Fruit fly (Drosophila melanogaster) whole organism, embryonic: Measurements from ENCODE around the gene CG14367.

ENCODE experiments used
- Asciz ChIP-seq: fragments of 200-800 bp; sonication (Bioruptor generic); optimal IDR thresholded peaks from 2 replicates; lab custom pipeline; 2017; ENCODE audit warnings: missing biosample characterization, mild to moderate bottlenecking, missing genetic modification characterization, missing genetic modification reagents
- Atf3 ChIP-seq: fragments of 200-800 bp; sonication (Bioruptor generic); optimal IDR thresholded peaks from 3 replicates; lab custom pipeline; 2016; ENCODE audit warnings: missing biosample characterization, missing genetic modification characterization
- BtbVII ChIP-seq: fragments of 200-800 bp; sonication (Bioruptor generic); optimal IDR thresholded peaks from 3 replicates; lab custom pipeline; 2017; ENCODE audit warnings: missing biosample characterization, mild to moderate bottlenecking, missing genetic modification characterization
- C15 ChIP-seq: fragments of 200-800 bp; sonication (Bioruptor generic); IDR thresholded peaks from 3 replicates; pipeline ENCODE4 v1.3.6; 2022; ENCODE audit warnings: missing biosample characterization, missing genetic modification characterization
- CG1024 ChIP-seq: fragments of 200-800 bp; sonication (Bioruptor generic); IDR thresholded peaks from 2 replicates; pipeline ENCODE4 v1.3.6; 2022; ENCODE audit warnings: missing biosample characterization, missing genetic modification characterization
- CG11696 ChIP-seq: fragments of 200-800 bp; sonication (Bioruptor generic); IDR thresholded peaks from 2 replicates; pipeline ENCODE4 v1.3.6; 2022; ENCODE audit warnings: missing biosample characterization, missing genetic modification characterization
- CG12104 ChIP-seq: fragments of 200-800 bp; sonication (Bioruptor generic); optimal IDR thresholded peaks from 3 replicates; lab custom pipeline; 2016; ENCODE audit warnings: missing biosample characterization, missing genetic modification characterization
- CG12236 ChIP-seq: fragments of 200-800 bp; sonication (Bioruptor generic); optimal IDR thresholded peaks from 2 replicates; lab custom pipeline; 2016; ENCODE audit warnings: missing biosample characterization, missing genetic modification characterization
- CG12299 ChIP-seq: fragments of 200-800 bp; sonication (Bioruptor generic); optimal IDR thresholded peaks from 2 replicates; lab custom pipeline; 2018; ENCODE audit warnings: missing biosample characterization, mild to moderate bottlenecking, missing genetic modification characterization
- CG12659 ChIP-seq: fragments of 200-800 bp; sonication (Bioruptor generic); optimal IDR thresholded peaks from 3 replicates; lab custom pipeline; 2017; ENCODE audit warnings: mild to moderate bottlenecking, missing biosample characterization, missing genetic modification reagents, missing genetic modification characterization
- CG12744 ChIP-seq: fragments of 200-800 bp; sonication (Bioruptor generic); optimal IDR thresholded peaks from 2 replicates; lab custom pipeline; 2016; ENCODE audit warnings: missing biosample characterization, missing genetic modification characterization
- CG1603 ChIP-seq: fragments of 200-800 bp; sonication (Bioruptor generic); optimal IDR thresholded peaks from 2 replicates; lab custom pipeline; 2019; ENCODE audit warnings: missing biosample characterization, mild to moderate bottlenecking, missing genetic modification characterization, moderate library complexity
- CG16813 ChIP-seq: fragments of 200-800 bp; sonication (Bioruptor generic); IDR thresholded peaks from 3 replicates; pipeline ENCODE4 v1.3.6; 2022; ENCODE audit warnings: missing biosample characterization, missing genetic modification characterization; ENCODE audit not compliant: partially characterized antibody
- CG17568 ChIP-seq: fragments of 200-800 bp; sonication (Bioruptor generic); optimal IDR thresholded peaks from 2 replicates; lab custom pipeline; 2018; ENCODE audit warnings: missing biosample characterization, mild to moderate bottlenecking, missing genetic modification characterization, moderate library complexity
- CG17612 ChIP-seq: fragments of 200-800 bp; sonication (Bioruptor generic); IDR thresholded peaks from 2 replicates; pipeline ENCODE4 v1.3.6; 2022; ENCODE audit warnings: missing biosample characterization, missing genetic modification characterization
- CG2129 ChIP-seq: fragments of 200-800 bp; sonication (Bioruptor generic); IDR thresholded peaks from 2 replicates; pipeline ENCODE4 v1.3.6; 2022; ENCODE audit warnings: missing biosample characterization, missing genetic modification characterization; ENCODE audit not compliant: partially characterized antibody
- CG2202 ChIP-seq: fragments of 200-800 bp; sonication (Bioruptor generic); optimal IDR thresholded peaks from 2 replicates; lab custom pipeline; 2018; ENCODE audit warnings: missing biosample characterization, mild to moderate bottlenecking, missing genetic modification characterization
- CG32532 ChIP-seq: fragments of 200-800 bp; sonication (Bioruptor generic); IDR thresholded peaks from 2 replicates; pipeline ENCODE4 v1.3.6; 2022; ENCODE audit warnings: missing biosample characterization, missing genetic modification characterization
- CG5245 ChIP-seq: fragments of 200-800 bp; sonication (Bioruptor generic); optimal IDR thresholded peaks from 3 replicates; lab custom pipeline; 2016; ENCODE audit warnings: missing biosample characterization, missing genetic modification characterization
- CG6654 ChIP-seq: fragments of 200-800 bp; sonication (Bioruptor generic); optimal IDR thresholded peaks from 2 replicates; lab custom pipeline; 2017; ENCODE audit warnings: missing biosample characterization, mild to moderate bottlenecking, missing genetic modification characterization
- Dll ChIP-seq: fragments of 200-800 bp; sonication (Bioruptor generic); IDR thresholded peaks from 4 replicates; pipeline ENCODE4 v1.3.6; 2022; ENCODE audit warnings: missing biosample characterization, missing genetic modification characterization; ENCODE audit not compliant: partially characterized antibody
- GATAe ChIP-seq: fragments of 200-800 bp; sonication (Bioruptor generic); conservative IDR thresholded peaks from 2 replicates; pipeline ENCODE4 v1.3.6; 2022; ENCODE audit warnings: missing biosample characterization, missing genetic modification characterization
- HLH4C ChIP-seq: fragments of 200-800 bp; sonication (Bioruptor generic); IDR thresholded peaks from 3 replicates; pipeline ENCODE4 v1.3.6; 2022; ENCODE audit warnings: missing biosample characterization, missing genetic modification characterization; ENCODE audit not compliant: partially characterized antibody
- HLH54F ChIP-seq: fragments of 200-800 bp; sonication (Bioruptor generic); optimal IDR thresholded peaks from 3 replicates; lab custom pipeline; 2016; ENCODE audit warnings: missing biosample characterization, missing genetic modification characterization
- Hmr ChIP-seq: fragments of 200-800 bp; sonication (Bioruptor generic); optimal IDR thresholded peaks from 3 replicates; lab custom pipeline; 2017; ENCODE audit warnings: mild to moderate bottlenecking, missing biosample characterization, missing genetic modification reagents, missing genetic modification characterization
- Hr3 ChIP-seq: fragments of 200-800 bp; sonication (Bioruptor generic); optimal IDR thresholded peaks from 3 replicates; lab custom pipeline; 2016; ENCODE audit warnings: missing biosample characterization, missing genetic modification characterization
- Myb ChIP-seq: fragments of 200-800 bp; sonication (Bioruptor generic); optimal IDR thresholded peaks from 2 replicates; lab custom pipeline; 2016; ENCODE audit warnings: missing biosample characterization, missing genetic modification characterization
- Neu2 ChIP-seq: fragments of 200-800 bp; sonication (Bioruptor generic); optimal IDR thresholded peaks from 3 replicates; lab custom pipeline; 2016; ENCODE audit warnings: missing biosample characterization, missing genetic modification characterization, borderline replicate concordance
- Rfx ChIP-seq: fragments of 200-800 bp; sonication (Bioruptor generic); IDR thresholded peaks from 2 replicates; pipeline ENCODE4 v1.3.6; 2022; ENCODE audit warnings: missing biosample characterization, missing genetic modification characterization
- Xrp1 ChIP-seq: fragments of 200-800 bp; sonication (Bioruptor generic); IDR thresholded peaks from 2 replicates; pipeline ENCODE4 v1.3.6; 2022; ENCODE audit warnings: missing biosample characterization, missing genetic modification characterization
- al ChIP-seq: fragments of 200-800 bp; sonication (Bioruptor generic); IDR thresholded peaks from 2 replicates; pipeline ENCODE4 v1.3.6; 2022; ENCODE audit warnings: missing biosample characterization, missing genetic modification characterization
- br ChIP-seq: fragments of >200 bp; optimal IDR thresholded peaks from 2 replicates; lab custom pipeline; 2017
- cg ChIP-seq: fragments of 200-800 bp; sonication (Bioruptor generic); optimal IDR thresholded peaks from 3 replicates; lab custom pipeline; 2019; ENCODE audit warnings: missing biosample characterization, mild to moderate bottlenecking, missing genetic modification characterization, moderate library complexity
- fd102C ChIP-seq: fragments of 200-800 bp; sonication (Bioruptor generic); optimal IDR thresholded peaks from 2 replicates; lab custom pipeline; 2018; ENCODE audit warnings: missing biosample characterization, mild to moderate bottlenecking, missing genetic modification characterization, moderate library complexity
- gce ChIP-seq: fragments of 200-800 bp; sonication (Bioruptor generic); IDR thresholded peaks from 3 replicates; pipeline ENCODE4 v1.3.6; 2022; ENCODE audit warnings: missing biosample characterization, missing genetic modification characterization
- gcm ChIP-seq: fragments of 200-800 bp; sonication (Bioruptor generic); optimal IDR thresholded peaks from 2 replicates; lab custom pipeline; 2019; ENCODE audit warnings: missing biosample characterization, mild to moderate bottlenecking, missing genetic modification characterization, moderate library complexity
- gsb ChIP-seq: fragments of 200-800 bp; sonication (Bioruptor generic); IDR thresholded peaks from 2 replicates; pipeline ENCODE4 v1.3.6; 2022; ENCODE audit warnings: missing biosample characterization, missing genetic modification characterization
- hb ChIP-seq: fragments of 200-800 bp; sonication (Bioruptor generic); IDR thresholded peaks from 3 replicates; pipeline ENCODE4 v1.3.6; 2022; ENCODE audit warnings: missing biosample characterization, missing genetic modification characterization; ENCODE audit not compliant: partially characterized antibody
- her ChIP-seq: fragments of 200-800 bp; sonication (Bioruptor generic); optimal IDR thresholded peaks from 2 replicates; lab custom pipeline; 2016; ENCODE audit warnings: missing biosample characterization, missing genetic modification characterization
- kay ChIP-seq: fragments of 200-800 bp; sonication (Bioruptor generic); optimal IDR thresholded peaks from 2 replicates; lab custom pipeline; 2016; ENCODE audit warnings: missing biosample characterization, missing genetic modification characterization
- lilli ChIP-seq: fragments of 200-800 bp; sonication (Bioruptor generic); optimal IDR thresholded peaks from 3 replicates; lab custom pipeline; 2016; ENCODE audit warnings: missing biosample characterization, missing genetic modification characterization
- pzg ChIP-seq: fragments of 200-800 bp; sonication (Bioruptor generic); optimal IDR thresholded peaks from 3 replicates; lab custom pipeline; 2018; ENCODE audit warnings: missing biosample characterization, mild to moderate bottlenecking, missing genetic modification characterization, moderate library complexity
- row ChIP-seq: fragments of 200-800 bp; sonication (Bioruptor generic); IDR thresholded peaks from 3 replicates; pipeline ENCODE4 v1.3.6; 2022; ENCODE audit warnings: missing biosample characterization, missing genetic modification characterization
- run ChIP-seq: fragments of 200-800 bp; sonication (Bioruptor generic); optimal IDR thresholded peaks from 3 replicates; lab custom pipeline; 2018; ENCODE audit warnings: missing biosample characterization, mild to moderate bottlenecking, missing genetic modification characterization
- salm ChIP-seq: fragments of 200-800 bp; sonication (Bioruptor generic); optimal IDR thresholded peaks from 2 replicates; lab custom pipeline; 2018; ENCODE audit warnings: missing biosample characterization, mild to moderate bottlenecking, missing genetic modification characterization
- sna ChIP-seq: fragments of 200-800 bp; sonication (Bioruptor generic); IDR thresholded peaks from 2 replicates; pipeline ENCODE4 v1.3.6; 2022; ENCODE audit warnings: missing biosample characterization, missing genetic modification characterization; ENCODE audit not compliant: partially characterized antibody
- sr ChIP-seq: fragments of 200-800 bp; sonication (Bioruptor generic); IDR thresholded peaks from 3 replicates; pipeline ENCODE4 v1.3.6; 2022; ENCODE audit warnings: missing biosample characterization, missing genetic modification characterization
- tin ChIP-seq: fragments of 200-800 bp; sonication (Bioruptor generic); optimal IDR thresholded peaks from 3 replicates; lab custom pipeline; 2016; ENCODE audit warnings: missing biosample characterization, missing genetic modification characterization
- tx ChIP-seq: fragments of 200-800 bp; sonication (Bioruptor generic); optimal IDR thresholded peaks from 2 replicates; lab custom pipeline; 2016; ENCODE audit warnings: missing biosample characterization, missing genetic modification characterization
- wor ChIP-seq: fragments of 200-800 bp; sonication (Bioruptor generic); IDR thresholded peaks from 2 replicates; pipeline ENCODE4 v1.3.6; 2022; ENCODE audit warnings: missing biosample characterization, missing genetic modification characterization

Gene CG14367

dm6 chr3R:13645874-13646370, 47.9 kb upstream of the CG14367 start, which contains the start of gene sqd (continued):
- TF ChIP-seq CG1603 (tag; lab: Kevin White, UChicago), result peak; percentile 83
- TF ChIP-seq br (lab: Kevin White, UChicago), result no peak
- TF ChIP-seq tin (GFP tag; lab: Kevin White, UChicago), result peak; percentile 31
- peak; percentile 5 for TF ChIP-seq CG2202
- TF ChIP-seq CG6654 (GFP tag; lab: Kevin White, UChicago), result peak; percentile 26
- TF ChIP-seq Myb (GFP tag; lab: Kevin White, UChicago), result peak; percentile 39
- 0 out of 2 replicates have a peak, but pooled peaks have one; percentile 20 for TF ChIP-seq al (GFP tag; lab: Robert Waterston, UW)
- peak; percentile 52 for TF ChIP-seq CG32532
- no peak for TF ChIP-seq sr (GFP tag; lab: Robert Waterston, UW)
- TF ChIP-seq HLH54F, result peak; percentile 32
- peak; percentile 54 for TF ChIP-seq CG12659 (GFP tag; lab: Kevin White, UChicago)
- TF ChIP-seq hb, result no peak
- TF ChIP-seq CG12104, result no peak
- TF ChIP-seq Xrp1 (GFP tag; lab: Robert Waterston, UW), result 0 out of 2 replicates have a peak, but pooled peaks have one; percentile 27
- TF ChIP-seq CG12744 (GFP tag; lab: Kevin White, UChicago), result no peak
- peak; percentile 59 for TF ChIP-seq BtbVII (GFP tag; lab: Kevin White, UChicago)
- peak; percentile 12 for TF ChIP-seq salm (tag; lab: Kevin White, UChicago)
- TF ChIP-seq wor, result no peak
- TF ChIP-seq CG17568 (GFP tag; lab: Kevin White, UChicago), result peak; percentile 29
- no peak for TF ChIP-seq cg (GFP tag; lab: Kevin White, UChicago)
- no peak for TF ChIP-seq gsb (GFP tag; lab: Robert Waterston, UW)
- no peak for TF ChIP-seq gce (GFP tag; lab: Robert Waterston, UW)
- peak; percentile 20 for TF ChIP-seq gcm (GFP tag; lab: Kevin White, UChicago)
- peak; percentile 58 for TF ChIP-seq pzg (GFP tag; lab: Kevin White, UChicago)
- no peak for TF ChIP-seq CG11696 (GFP tag; lab: Robert Waterston, UW)
- 0 out of 3 replicates have a peak, but pooled peaks have one; percentile 28 for TF ChIP-seq CG16813 (GFP tag; lab: Robert Waterston, UW)
- peak; percentile 44 for TF ChIP-seq Asciz
- TF ChIP-seq CG2129, result no peak
- TF ChIP-seq Dll (GFP tag; lab: Robert Waterston, UW), result no peak
- TF ChIP-seq CG12299 (tag; lab: Kevin White, UChicago), result no peak

dm6 chr3R:13646729-13647633, 46.9 kb upstream of the CG14367 start, which contains the start of gene rin:
rin (plus strand) TSS chr3R:13647004.
- no peak for TF ChIP-seq CG5245
- peak; percentile 30; the same call in 1 of the 2 replicates for TF ChIP-seq Rfx (GFP tag; lab: Robert Waterston, UW)
- no peak for TF ChIP-seq CG12236 (GFP tag; lab: Kevin White, UChicago)
- TF ChIP-seq run (tag; lab: Kevin White, UChicago), result no peak
- no peak for TF ChIP-seq CG1024 (GFP tag; lab: Robert Waterston, UW)
- TF ChIP-seq row (GFP tag; lab: Robert Waterston, UW), result peak; percentile 71
- no peak for TF ChIP-seq her (GFP tag; lab: Kevin White, UChicago)
- TF ChIP-seq fd102C (GFP tag; lab: Kevin White, UChicago), result no peak
- no peak for TF ChIP-seq Hmr (GFP tag; lab: Kevin White, UChicago)
- TF ChIP-seq tx (GFP tag; lab: Kevin White, UChicago), result no peak
- no peak for TF ChIP-seq sna (GFP tag; lab: Robert Waterston, UW)
- TF ChIP-seq lilli, result no peak
- TF ChIP-seq Atf3 (GFP tag; lab: Kevin White, UChicago), result no peak
- no peak for TF ChIP-seq Hr3 (GFP tag; lab: Kevin White, UChicago)
- no peak for TF ChIP-seq CG12659 (GFP tag; lab: Kevin White, UChicago)
- TF ChIP-seq C15, result no peak
- no peak for TF ChIP-seq Neu2 (GFP tag; lab: Kevin White, UChicago)
- no peak for TF ChIP-seq HLH4C
- TF ChIP-seq kay, result no peak
- no peak for TF ChIP-seq GATAe (GFP tag; lab: Robert Waterston, UW)
- TF ChIP-seq CG17612 (GFP tag; lab: Robert Waterston, UW), result no peak
